Fruit fly (Drosophila melanogaster) whole organism, embryonic: ENCODE data around the gene CG14253.

Experiments
- CG10267 ChIP-seq: fragments of 200-800 bp; sonication (Bioruptor generic); optimal IDR thresholded peaks from 2 replicates; lab custom pipeline; 2018; ENCODE audit warnings: missing biosample characterization, mild to moderate bottlenecking, missing genetic modification characterization, moderate library complexity
- CG10543 ChIP-seq: fragments of 200-800 bp; sonication (Bioruptor generic); optimal IDR thresholded peaks from 3 replicates; lab custom pipeline; 2017; ENCODE audit warnings: missing biosample characterization, mild to moderate bottlenecking, missing genetic modification characterization, moderate library complexity
- CG11247 ChIP-seq: fragments of 200-800 bp; sonication (Bioruptor generic); IDR thresholded peaks from 2 replicates; pipeline ENCODE4 v1.3.6; 2022; ENCODE audit warnings: missing biosample characterization, missing genetic modification characterization
- CG11723 ChIP-seq: fragments of 200-800 bp; sonication (Bioruptor generic); optimal IDR thresholded peaks from 2 replicates; lab custom pipeline; 2017; ENCODE audit warnings: missing biosample characterization, mild to moderate bottlenecking, missing genetic modification characterization
- CG12071 ChIP-seq: fragments of 200-800 bp; sonication (Bioruptor generic); optimal IDR thresholded peaks from 3 replicates; lab custom pipeline; 2018; ENCODE audit warnings: missing biosample characterization, mild to moderate bottlenecking, missing genetic modification characterization
- CG12219 ChIP-seq: fragments of 200-800 bp; sonication (Bioruptor generic); optimal IDR thresholded peaks from 3 replicates; lab custom pipeline; 2018; ENCODE audit warnings: missing biosample characterization, mild to moderate bottlenecking, missing genetic modification characterization
- CG12299 ChIP-seq: fragments of 200-800 bp; sonication (Bioruptor generic); optimal IDR thresholded peaks from 2 replicates; lab custom pipeline; 2018; ENCODE audit warnings: missing biosample characterization, mild to moderate bottlenecking, missing genetic modification characterization
- CG12659 ChIP-seq: fragments of 200-800 bp; sonication (Bioruptor generic); optimal IDR thresholded peaks from 3 replicates; lab custom pipeline; 2017; ENCODE audit warnings: mild to moderate bottlenecking, missing biosample characterization, missing genetic modification reagents, missing genetic modification characterization
- CG14965 ChIP-seq: fragments of 200-800 bp; sonication (Bioruptor generic); optimal IDR thresholded peaks from 2 replicates; lab custom pipeline; 2016; ENCODE audit warnings: missing biosample characterization, missing genetic modification characterization, borderline replicate concordance
- CG18476 ChIP-seq: fragments of 200-800 bp; sonication (Bioruptor generic); optimal IDR thresholded peaks from 2 replicates; lab custom pipeline; 2016; ENCODE audit warnings: missing biosample characterization, mild to moderate bottlenecking, missing genetic modification characterization
- CG2712 ChIP-seq: fragments of 200-800 bp; optimal IDR thresholded peaks from 3 replicates; lab custom pipeline; 2019; ENCODE audit warnings: missing biosample characterization, mild to moderate bottlenecking, missing genetic modification characterization, moderate library complexity
- CG2889 ChIP-seq: fragments of 200-800 bp; sonication (Bioruptor generic); IDR thresholded peaks from 3 replicates; pipeline ENCODE4 v1.3.6; 2022; ENCODE audit warnings: missing biosample characterization, missing genetic modification characterization
- CG31388 ChIP-seq: fragments of 200-800 bp; sonication (Bioruptor generic); optimal IDR thresholded peaks from 2 replicates; lab custom pipeline; 2016; ENCODE audit warnings: missing biosample characterization, missing genetic modification characterization
- CG34224 ChIP-seq: fragments of 200-800 bp; sonication (Bioruptor generic); IDR thresholded peaks from 3 replicates; pipeline ENCODE4 v1.3.6; 2022; ENCODE audit warnings: missing biosample characterization, missing genetic modification characterization; ENCODE audit not compliant: partially characterized antibody
- CG34376 ChIP-seq: fragments of 200-800 bp; sonication (Bioruptor generic); optimal IDR thresholded peaks from 2 replicates; lab custom pipeline; 2018; ENCODE audit warnings: missing biosample characterization, mild to moderate bottlenecking, missing genetic modification characterization
- CG42726 ChIP-seq: fragments of 200-800 bp; sonication (Bioruptor generic); IDR thresholded peaks from 2 replicates; pipeline ENCODE4 v1.3.6; 2022; ENCODE audit warnings: missing biosample characterization, missing genetic modification characterization; ENCODE audit not compliant: partially characterized antibody
- CG4707 ChIP-seq: fragments of 200-800 bp; sonication (Bioruptor generic); optimal IDR thresholded peaks from 2 replicates; lab custom pipeline; 2018; ENCODE audit warnings: missing biosample characterization, mild to moderate bottlenecking, missing genetic modification characterization, moderate library complexity
- CG7357 ChIP-seq: fragments of 200-800 bp; sonication (Bioruptor generic); IDR thresholded peaks from 3 replicates; pipeline ENCODE4 v1.3.6; 2022; ENCODE audit warnings: missing biosample characterization, missing genetic modification characterization
- CG8089 ChIP-seq: fragments of 200-800 bp; sonication (Bioruptor generic); optimal IDR thresholded peaks from 3 replicates; lab custom pipeline; 2016; ENCODE audit warnings: missing biosample characterization, missing genetic modification characterization
- CG8388 ChIP-seq: fragments of 200-800 bp; sonication (Bioruptor generic); optimal IDR thresholded peaks from 2 replicates; lab custom pipeline; 2019; ENCODE audit warnings: missing biosample characterization, mild to moderate bottlenecking, missing genetic modification characterization, moderate library complexity
- Dad ChIP-seq: fragments of 200-800 bp; sonication (Bioruptor generic); optimal IDR thresholded peaks from 3 replicates; lab custom pipeline; 2016; ENCODE audit warnings: missing biosample characterization, missing genetic modification characterization
- Dek ChIP-seq: fragments of 200-800 bp; sonication (Bioruptor generic); optimal IDR thresholded peaks from 3 replicates; lab custom pipeline; 2019; ENCODE audit warnings: missing biosample characterization, mild to moderate bottlenecking, missing genetic modification characterization, moderate library complexity
- Doc3 ChIP-seq: fragments of 200-800 bp; sonication (Bioruptor generic); IDR thresholded peaks from 3 replicates; pipeline ENCODE4 v1.3.6; 2022; ENCODE audit warnings: missing biosample characterization, missing genetic modification characterization; ENCODE audit not compliant: partially characterized antibody
- GATAe ChIP-seq: fragments of 200-800 bp; sonication (Bioruptor generic); conservative IDR thresholded peaks from 2 replicates; pipeline ENCODE4 v1.3.6; 2022; ENCODE audit warnings: missing biosample characterization, missing genetic modification characterization
- Gug ChIP-seq: fragments of 200-800 bp; sonication (Bioruptor generic); IDR thresholded peaks from 4 replicates; pipeline ENCODE4 v1.3.6; 2022; ENCODE audit warnings: missing biosample characterization, missing genetic modification characterization
- HLH4C ChIP-seq: fragments of 200-800 bp; sonication (Bioruptor generic); IDR thresholded peaks from 3 replicates; pipeline ENCODE4 v1.3.6; 2022; ENCODE audit warnings: missing biosample characterization, missing genetic modification characterization; ENCODE audit not compliant: partially characterized antibody
- Mrtf ChIP-seq: fragments of 200-800 bp; sonication (Bioruptor generic); IDR thresholded peaks from 3 replicates; pipeline ENCODE4 v1.3.6; 2022; ENCODE audit warnings: missing biosample characterization, missing genetic modification characterization
- NC2α ChIP-seq: fragments of 200-800 bp; sonication (Bioruptor generic); optimal IDR thresholded peaks from 2 replicates; lab custom pipeline; 2016; ENCODE audit warnings: missing biosample characterization, missing genetic modification characterization
- Rfx ChIP-seq: fragments of 200-800 bp; sonication (Bioruptor generic); IDR thresholded peaks from 2 replicates; pipeline ENCODE4 v1.3.6; 2022; ENCODE audit warnings: missing biosample characterization, missing genetic modification characterization
- Spps ChIP-seq: fragments of 200-800 bp; sonication (Bioruptor generic); optimal IDR thresholded peaks from 2 replicates; lab custom pipeline; 2018; ENCODE audit warnings: missing biosample characterization, mild to moderate bottlenecking, missing genetic modification characterization
- Tbp ChIP-seq: fragments of >200 bp; optimal IDR thresholded peaks from 2 replicates; lab custom pipeline; 2018; ENCODE audit warnings: missing biosample characterization, missing genetic modification characterization
- al ChIP-seq: fragments of 200-800 bp; sonication (Bioruptor generic); IDR thresholded peaks from 2 replicates; pipeline ENCODE4 v1.3.6; 2022; ENCODE audit warnings: missing biosample characterization, missing genetic modification characterization
- bbx ChIP-seq: fragments of 200-800 bp; sonication (Bioruptor generic); IDR thresholded peaks from 2 replicates; pipeline ENCODE4 v1.3.6; 2022; ENCODE audit warnings: missing biosample characterization, missing genetic modification characterization; ENCODE audit not compliant: partially characterized antibody
- btn ChIP-seq: fragments of 200-800 bp; sonication (Bioruptor generic); optimal IDR thresholded peaks from 2 replicates; lab custom pipeline; 2016; ENCODE audit warnings: missing biosample characterization, missing genetic modification characterization
- cg ChIP-seq: fragments of 200-800 bp; sonication (Bioruptor generic); optimal IDR thresholded peaks from 3 replicates; lab custom pipeline; 2019; ENCODE audit warnings: missing biosample characterization, mild to moderate bottlenecking, missing genetic modification characterization, moderate library complexity
- chinmo ChIP-seq: fragments of 200-800 bp; sonication (Bioruptor generic); IDR thresholded peaks from 4 replicates; pipeline ENCODE4 v1.3.6; 2022; ENCODE audit warnings: missing biosample characterization, missing genetic modification characterization; ENCODE audit not compliant: partially characterized antibody
- croc ChIP-seq: fragments of 200-800 bp; sonication (Bioruptor generic); conservative IDR thresholded peaks from 3 replicates; pipeline ENCODE4 v1.3.6; 2022; ENCODE audit warnings: missing biosample characterization, missing genetic modification characterization
- dm ChIP-seq: fragments of 200-800 bp; sonication (Bioruptor generic); optimal IDR thresholded peaks from 3 replicates; lab custom pipeline; 2016; ENCODE audit warnings: missing biosample characterization, missing genetic modification characterization
- dysf ChIP-seq: fragments of 200-800 bp; sonication (Bioruptor generic); IDR thresholded peaks from 3 replicates; pipeline ENCODE4 v1.3.6; 2022; ENCODE audit warnings: missing biosample characterization, missing genetic modification characterization
- gce ChIP-seq: fragments of 200-800 bp; sonication (Bioruptor generic); IDR thresholded peaks from 3 replicates; pipeline ENCODE4 v1.3.6; 2022; ENCODE audit warnings: missing biosample characterization, missing genetic modification characterization
- gcm2 ChIP-seq: fragments of 200-800 bp; sonication (Bioruptor generic); optimal IDR thresholded peaks from 2 replicates; lab custom pipeline; 2016; ENCODE audit warnings: missing biosample characterization, missing genetic modification characterization
- h ChIP-seq: fragments of >200 bp; optimal IDR thresholded peaks from 2 replicates; lab custom pipeline; 2017
- hb ChIP-seq: fragments of 200-800 bp; sonication (Bioruptor generic); IDR thresholded peaks from 3 replicates; pipeline ENCODE4 v1.3.6; 2022; ENCODE audit warnings: missing biosample characterization, missing genetic modification characterization; ENCODE audit not compliant: partially characterized antibody
- jigr1 ChIP-seq: fragments of 200-800 bp; sonication (Bioruptor generic); IDR thresholded peaks from 3 replicates; pipeline ENCODE4 v1.3.6; 2022; ENCODE audit warnings: missing biosample characterization, missing genetic modification characterization
- lilli ChIP-seq: fragments of 200-800 bp; sonication (Bioruptor generic); optimal IDR thresholded peaks from 3 replicates; lab custom pipeline; 2016; ENCODE audit warnings: missing biosample characterization, missing genetic modification characterization
- pnt ChIP-seq: fragments of 200-800 bp; sonication (Bioruptor generic); optimal IDR thresholded peaks from 3 replicates; lab custom pipeline; 2016; ENCODE audit warnings: missing biosample characterization, missing genetic modification characterization
- ranshi ChIP-seq: fragments of 200-800 bp; sonication (Bioruptor generic); IDR thresholded peaks from 2 replicates; pipeline ENCODE4 v1.3.6; 2022; ENCODE audit warnings: missing biosample characterization, missing genetic modification characterization
- tx ChIP-seq: fragments of 200-800 bp; sonication (Bioruptor generic); optimal IDR thresholded peaks from 2 replicates; lab custom pipeline; 2016; ENCODE audit warnings: missing biosample characterization, missing genetic modification characterization
- vnd ChIP-seq: fragments of 200-800 bp; sonication (Bioruptor generic); IDR thresholded peaks from 3 replicates; pipeline ENCODE4 v1.3.6; 2022; ENCODE audit warnings: missing biosample characterization, missing genetic modification characterization; ENCODE audit not compliant: partially characterized antibody
- zfh2 ChIP-seq: fragments of 200-800 bp; sonication (Bioruptor generic); optimal IDR thresholded peaks from 2 replicates; lab custom pipeline; 2016; ENCODE audit warnings: missing biosample characterization, missing genetic modification characterization

The CG14253 gene

dm6 chr3R:26947296-26947880 lies 31.0 kb upstream of the CG14253 start, which contains the start of gene Spag1 (continued):
- no peak for TF ChIP-seq Gug (GFP tag; lab: Robert Waterston, UW)
- TF ChIP-seq CG10543 (GFP tag; lab: Kevin White, UChicago) = no peak
- TF ChIP-seq btn (GFP tag; lab: Kevin White, UChicago) = no peak
- no peak for TF ChIP-seq Dad (GFP tag; lab: Kevin White, UChicago)
- TF ChIP-seq Dek (tag; lab: Kevin White, UChicago) = peak; percentile 29
- no peak for TF ChIP-seq dysf (GFP tag; lab: Robert Waterston, UW)
- TF ChIP-seq CG31388 = no peak
- no peak for TF ChIP-seq lilli (GFP tag; lab: Kevin White, UChicago)
- TF ChIP-seq gce (GFP tag; lab: Robert Waterston, UW) = no peak
- no peak for TF ChIP-seq dm (GFP tag; lab: Kevin White, UChicago)
- TF ChIP-seq chinmo (GFP tag; lab: Robert Waterston, UW) = peak; percentile 72; the same call in 1 of the 4 replicates
- TF ChIP-seq CG12071 = no peak
- peak; percentile 43 for TF ChIP-seq CG2712 (tag; lab: Kevin White, UChicago)
- TF ChIP-seq Spps (tag; lab: Kevin White, UChicago) = peak; percentile 20
- TF ChIP-seq Doc3 (GFP tag; lab: Robert Waterston, UW) = peak; percentile 51; the same call in 1 of the 3 replicates
- TF ChIP-seq CG8388 (GFP tag; lab: Kevin White, UChicago) = peak; percentile 14
- TF ChIP-seq croc (GFP tag; lab: Robert Waterston, UW) = no peak
- no peak for TF ChIP-seq pnt (GFP tag; lab: Kevin White, UChicago)
- TF ChIP-seq bbx = peak; percentile 88
- peak; percentile 85; the same call in 1 of the 2 replicates for TF ChIP-seq CG42726 (GFP tag; lab: Robert Waterston, UW)
- no peak for TF ChIP-seq CG8089 (GFP tag; lab: Kevin White, UChicago)
- peak; percentile 80 for TF ChIP-seq HLH4C (GFP tag; lab: Robert Waterston, UW)
- TF ChIP-seq gcm2 (GFP tag; lab: Kevin White, UChicago) = no peak
- no peak for TF ChIP-seq CG12299 (tag; lab: Kevin White, UChicago)
- TF ChIP-seq Tbp (GFP tag; lab: Kevin White, UChicago) = no peak
- no peak for TF ChIP-seq al
- no peak for TF ChIP-seq CG11723 (GFP tag; lab: Kevin White, UChicago)
- no peak for TF ChIP-seq h (lab: Kevin White, UChicago)
- no peak for TF ChIP-seq tx (GFP tag; lab: Kevin White, UChicago)
- no peak for TF ChIP-seq ranshi
- TF ChIP-seq jigr1 (GFP tag; lab: Robert Waterston, UW) = no peak
- TF ChIP-seq CG12219 = no peak
- no peak for TF ChIP-seq Mrtf (GFP tag; lab: Robert Waterston, UW)
- TF ChIP-seq CG18476 = no peak
- TF ChIP-seq CG2889 = no peak
- no peak for TF ChIP-seq Rfx (GFP tag; lab: Robert Waterston, UW)
- no peak for TF ChIP-seq hb (GFP tag; lab: Robert Waterston, UW)
- no peak for TF ChIP-seq CG4707 (GFP tag; lab: Kevin White, UChicago)
- TF ChIP-seq vnd (GFP tag; lab: Robert Waterston, UW) = peak; percentile 76; the same call in 2 of the 3 replicates
- TF ChIP-seq CG11247 (GFP tag; lab: Robert Waterston, UW) = no peak
- TF ChIP-seq CG34376 (GFP tag; lab: Kevin White, UChicago) = peak; percentile 85
- TF ChIP-seq NC2α = no peak
- no peak for TF ChIP-seq CG14965 (GFP tag; lab: Kevin White, UChicago)
- TF ChIP-seq GATAe (GFP tag; lab: Robert Waterston, UW) = no peak
- peak; percentile 28 for TF ChIP-seq CG10267
- TF ChIP-seq zfh2 = no peak
- TF ChIP-seq CG34224 = peak; percentile 82
- TF ChIP-seq cg (GFP tag; lab: Kevin White, UChicago) = no peak
- no peak for TF ChIP-seq CG12659 (GFP tag; lab: Kevin White, UChicago)
- TF ChIP-seq CG7357 (GFP tag; lab: Robert Waterston, UW) = no peak
